Fruit fly (Drosophila melanogaster) S2 (cell line): ENCODE measurements around the gene Sgs5bis.

Source experiments
- CG8478 ChIP-seq: fragments of >200 bp; optimal IDR thresholded peaks from 2 replicates; lab custom pipeline; 2018
- CTCF ChIP-seq, 2 experiments: fragments of >200 bp; optimal IDR thresholded peaks; 2 replicates each; lab custom pipeline; 2018

DNA sequence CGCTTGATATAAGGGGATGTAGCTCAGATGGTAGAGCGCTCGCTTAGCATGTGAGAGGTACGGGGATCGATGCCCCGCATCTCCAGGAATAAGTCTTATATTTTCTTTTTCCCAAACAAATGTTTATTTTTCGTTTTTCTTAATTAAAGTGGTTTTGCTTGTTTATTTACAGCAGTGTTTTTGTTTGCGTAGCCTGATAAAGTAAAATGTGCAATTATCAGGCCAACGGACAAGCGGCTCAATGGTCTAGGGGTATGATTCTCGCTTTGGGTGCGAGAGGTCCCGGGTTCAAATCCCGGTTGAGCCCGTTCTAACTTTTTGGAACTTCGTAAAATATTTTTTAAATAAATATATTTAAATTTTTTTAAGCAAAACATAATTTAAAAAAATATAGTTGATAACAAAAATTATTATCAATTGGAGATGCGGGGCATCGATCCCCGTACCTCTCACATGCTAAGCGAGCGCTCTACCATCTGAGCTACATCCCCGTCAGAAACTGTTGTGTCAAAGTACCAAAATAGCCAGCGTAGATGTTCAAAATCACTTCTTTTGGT is 25.6 kb downstream of the Sgs5bis start:
- TF ChIP-seq CTCF (optimal IDR thresholded peaks at IDR 0.05; lab: Kevin White, UChicago) (no peak), CG8478 (lab: Kevin White, UChicago) (no peak)
